Fruit fly (Drosophila melanogaster) S2 (cell line): ENCODE data around the gene CG32695.

ENCODE experiments used
- CG8478 ChIP-seq: fragments of >200 bp; optimal IDR thresholded peaks from 2 replicates; lab custom pipeline; 2018
- CTCF ChIP-seq, 2 experiments: fragments of >200 bp; optimal IDR thresholded peaks; 2 replicates each; lab custom pipeline; 2018

DNA sequence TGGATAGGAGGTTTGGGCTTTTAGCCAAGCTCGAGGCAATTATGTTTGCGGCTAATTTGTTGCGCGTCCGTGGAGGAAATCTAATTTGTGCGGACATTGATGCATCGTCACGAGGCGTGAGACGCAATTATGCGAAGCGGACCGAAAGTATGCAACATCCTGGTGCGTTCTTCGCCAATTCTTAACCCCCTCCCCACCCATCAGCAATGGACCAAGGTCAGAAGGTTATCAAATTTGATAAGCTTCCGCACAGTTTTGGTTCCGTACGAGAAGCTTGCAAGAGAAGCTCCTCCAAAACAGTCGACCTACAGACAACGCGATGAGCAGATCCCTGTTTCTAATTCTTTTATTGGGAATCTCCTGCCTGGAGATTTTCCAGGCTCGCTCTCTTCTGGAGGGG, 4.3 kb upstream of the CG32695 start, which contains the start of gene CG1468:
- TF ChIP-seq CTCF (optimal IDR thresholded peaks at IDR 0.05; lab: Kevin White, UChicago) (no peak), CG8478 (no peak)
